Worm (Caenorhabditis elegans): ENCODE measurements around the gene best-14.

best-14 gene

DNA sequence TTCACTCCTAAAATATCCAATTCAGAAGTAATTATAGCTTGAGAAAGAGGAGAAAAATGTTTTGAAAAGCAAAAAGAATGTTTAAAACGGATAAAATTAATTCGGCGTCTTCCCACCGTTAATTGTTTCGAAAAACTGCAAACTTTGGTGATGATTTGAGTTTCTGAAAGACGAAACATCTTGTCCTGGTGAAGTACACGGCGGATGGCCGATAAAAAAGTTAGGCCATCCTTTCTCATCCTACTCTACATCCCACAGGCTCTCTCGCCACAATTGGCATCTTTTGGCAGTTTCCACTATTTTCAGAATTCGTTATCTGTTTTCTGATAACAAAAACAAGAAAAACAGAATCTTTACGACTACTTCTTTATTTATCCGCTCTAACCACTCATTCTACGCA lies 31.9 kb upstream of the best-14 start, which contains the start of the genes C35A5.8 and hda-11 (continued):
- TF ChIP-seq lin-13 (GFP tag; optimal IDR thresholded peaks at IDR 0.05) (no peak), Y48G9A.11 (GFP tag; IDR thresholded peaks at IDR 0.05) (peak; percentile 48), nhr-237 (tag; optimal IDR thresholded peaks at IDR 0.05) (no peak), hlh-30 (tag; optimal IDR thresholded peaks at IDR 0.05; ENCODE audit: insufficient read depth) (no peak), daf-12 (tag; optimal IDR thresholded peaks at IDR 0.05) (no peak), mep-1 (tag; optimal IDR thresholded peaks at IDR 0.05) (no peak), unc-62 (GFP tag; optimal IDR thresholded peaks at IDR 0.05 in 1 of 2) (peak in 1 of 2 experiments; percentile 92), unc-62 (tag; optimal IDR thresholded peaks at IDR 0.05) (no peak), ceh-44 (GFP tag; IDR thresholded peaks at IDR 0.05) (no peak), F10B5.3 (tag; optimal IDR thresholded peaks at IDR 0.05) (no peak), F37D6.2 (tag; optimal IDR thresholded peaks at IDR 0.05) (no peak), jun-1 (tag; optimal IDR thresholded peaks at IDR 0.05) (no peak), nhr-10 (tag; optimal IDR thresholded peaks at IDR 0.05) (no peak), skn-1 (tag; optimal IDR thresholded peaks at IDR 0.05) (no peak), nhr-41 (GFP tag; IDR thresholded peaks at IDR 0.05) (no peak), aly-2 (tag; optimal IDR thresholded peaks at IDR 0.05) (no peak), ctbp-1 (GFP tag; IDR thresholded peaks at IDR 0.05) (no peak), nhr-102 (tag; optimal IDR thresholded peaks at IDR 0.05) (no peak), mxl-3 (GFP tag; optimal IDR thresholded peaks at IDR 0.05) (peak; percentile 31)

DNA sequence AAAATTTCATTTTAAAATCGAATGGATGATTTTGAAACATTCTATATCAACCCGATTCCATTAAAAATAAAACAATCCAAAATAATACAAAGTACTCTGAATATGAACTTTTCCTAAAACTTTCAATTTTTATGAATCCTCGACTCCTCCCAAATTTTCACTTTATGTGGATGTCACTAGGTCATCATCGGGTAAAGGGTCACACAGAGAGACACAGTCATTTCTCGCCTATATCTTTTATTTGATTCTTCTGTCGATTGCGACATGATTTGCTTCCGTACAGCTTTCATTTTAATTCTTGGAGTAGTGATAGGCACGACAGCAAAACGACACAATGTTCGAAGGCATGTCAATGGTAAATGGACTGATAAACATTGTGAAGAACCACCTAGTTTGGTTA lies 29.3 kb upstream of the best-14 start, which contains the start of gene F25D1.3:
Gene F25D1.3 (plus strand): TSS at position 225 of the 400 bp plus-strand sequence.
- TF ChIP-seq ceh-44 (GFP tag; IDR thresholded peaks at IDR 0.05) (no peak), ztf-11 (tag; optimal IDR thresholded peaks at IDR 0.05) (no peak), ZK546.5 (tag; optimal IDR thresholded peaks at IDR 0.05) (no peak), dmd-9 (GFP tag; IDR thresholded peaks at IDR 0.05) (no peak), mxl-2 (GFP tag; conservative IDR thresholded peaks at IDR 0.05) (no peak), nhr-10 (tag; optimal IDR thresholded peaks at IDR 0.05) (no peak), egl-43 (GFP tag; IDR thresholded peaks at IDR 0.05) (no peak), nhr-28 (tag; optimal IDR thresholded peaks at IDR 0.05) (no peak), daf-8 (GFP tag; IDR thresholded peaks at IDR 0.05) (no peak)

DNA sequence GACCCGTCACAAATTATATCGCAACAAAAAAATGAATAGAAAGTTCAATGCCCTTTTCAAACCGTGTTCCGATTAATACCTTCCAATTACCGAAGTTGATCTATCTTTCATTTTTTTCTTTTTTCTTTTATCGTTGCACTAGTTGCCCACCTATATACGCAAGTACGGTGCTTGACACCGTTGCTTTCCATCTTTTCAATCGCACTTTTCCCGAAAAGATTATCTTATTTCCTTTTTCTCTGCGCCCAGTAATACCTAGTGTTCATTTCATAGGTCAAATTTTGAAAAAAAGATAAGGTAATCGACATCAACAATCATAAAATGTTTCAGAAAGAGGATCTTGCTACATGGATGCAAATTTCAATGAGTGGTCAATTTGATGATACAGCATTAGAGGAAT lies 28.2 kb upstream of the best-14 start:
- no peak for TF ChIP-seq dmd-8 (GFP tag; IDR thresholded peaks at IDR 0.05)
- no peak for TF ChIP-seq fos-1 (tag; optimal IDR thresholded peaks at IDR 0.05)
- no peak for TF ChIP-seq ceh-20 (GFP tag; IDR thresholded peaks at IDR 0.05)
- peak; percentile 90 for TF ChIP-seq aha-1 (tag)
- no peak for TF ChIP-seq Y5F2A.4 (GFP tag; optimal IDR thresholded peaks at IDR 0.05)
- TF ChIP-seq spr-1 (tag; optimal IDR thresholded peaks at IDR 0.05): no peak
- TF ChIP-seq mxl-3 (GFP tag; optimal IDR thresholded peaks at IDR 0.05): no peak
- TF ChIP-seq aly-2 (tag; optimal IDR thresholded peaks at IDR 0.05): no peak
- no peak for TF ChIP-seq lin-29 (GFP tag; IDR thresholded peaks at IDR 0.05)
- TF ChIP-seq nhr-28 (tag; optimal IDR thresholded peaks at IDR 0.05): peak; percentile 31
- no peak for TF ChIP-seq mdt-29 (GFP tag; IDR thresholded peaks at IDR 0.05)

DNA sequence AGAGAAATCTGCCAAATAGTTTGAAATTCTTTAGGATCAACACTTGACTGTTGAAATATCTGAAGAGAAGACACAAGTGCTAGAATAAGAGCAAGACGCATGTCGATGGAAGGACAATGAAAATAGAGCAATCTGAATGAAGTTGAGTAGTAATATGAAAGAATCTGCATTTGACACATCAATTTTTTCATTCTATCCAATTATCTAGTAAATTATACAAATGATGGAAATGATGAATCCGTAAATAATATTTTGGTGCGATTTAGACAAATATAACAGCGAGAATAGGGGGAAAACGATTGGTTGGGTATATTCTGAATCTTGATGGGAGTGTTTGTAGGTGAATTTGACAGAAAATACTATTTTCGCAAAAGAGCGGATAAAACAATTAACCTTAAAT lies 25.1 kb upstream of the best-14 start, which contains the start of gene txt-10:
Gene txt-10 (minus strand): TSS at position 101 of the 400 bp plus-strand sequence.
- peak in 1 of 2 experiments; percentile 88 for TF ChIP-seq unc-62 (GFP tag; optimal IDR thresholded peaks at IDR 0.05 in 1 of 2)
- TF ChIP-seq unc-62 (tag; optimal IDR thresholded peaks at IDR 0.05): no peak
- TF ChIP-seq mep-1 (tag; optimal IDR thresholded peaks at IDR 0.05): peak; percentile 9
- no peak for TF ChIP-seq ceh-82 (tag; optimal IDR thresholded peaks at IDR 0.05)
- TF ChIP-seq aha-1 (tag): peak; percentile 34

DNA sequence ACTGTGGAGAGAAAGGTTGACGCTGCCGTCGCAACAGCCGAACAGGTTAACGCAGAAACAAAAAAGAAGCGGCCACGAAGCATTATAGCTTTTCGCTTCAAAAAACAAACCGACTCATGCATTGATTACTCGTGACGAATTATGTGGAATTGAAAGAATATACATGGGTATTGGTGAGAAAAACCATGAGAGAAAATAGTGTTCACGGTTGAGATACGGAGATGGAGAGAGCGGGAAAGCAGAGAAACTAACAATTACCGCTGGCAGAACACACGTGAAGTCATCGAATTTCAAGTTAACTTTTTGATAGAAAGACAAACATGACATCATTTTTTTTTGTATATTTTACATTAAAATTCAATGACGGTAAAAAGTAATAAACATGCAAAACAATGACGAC lies 22.5 kb upstream of the best-14 start:
- TF ChIP-seq Y48G9A.11 (GFP tag; IDR thresholded peaks at IDR 0.05) (no peak), cey-2 (tag; optimal IDR thresholded peaks at IDR 0.05; ENCODE audit: borderline replicate concordance, insufficient read depth) (no peak), R02D3.7 (tag; optimal IDR thresholded peaks at IDR 0.05) (no peak), lin-38 (GFP tag; IDR thresholded peaks at IDR 0.05) (peak; percentile 29), nhr-25 (tag; optimal IDR thresholded peaks at IDR 0.05; ENCODE audit: borderline replicate concordance, insufficient read depth) (no peak), F10B5.3 (tag; optimal IDR thresholded peaks at IDR 0.05) (no peak), dmd-8 (GFP tag; IDR thresholded peaks at IDR 0.05) (no peak), nhr-48 (tag; optimal IDR thresholded peaks at IDR 0.05) (no peak), Y105C5A.15 (GFP tag; IDR thresholded peaks at IDR 0.05) (no peak), F49E8.2 (tag; optimal IDR thresholded peaks at IDR 0.05; ENCODE audit: borderline replicate concordance) (no peak), spr-3 (GFP tag; optimal IDR thresholded peaks at IDR 0.05) (no peak), nhr-111 (GFP tag; optimal IDR thresholded peaks at IDR 0.05) (no peak), nhr-237 (tag; optimal IDR thresholded peaks at IDR 0.05) (no peak), mdl-1 (tag; optimal IDR thresholded peaks at IDR 0.05) (peak in 1 of 2 experiments; percentile 71), lin-29 (GFP tag; IDR thresholded peaks at IDR 0.05) (no peak)

Measured in whole organism, L4 larva.